Worm (Caenorhabditis elegans): Measurements from ENCODE around the gene F09E5.3.

F09E5.3 gene

ce11 chrII:5420947-5421614, 47.3 kb downstream of the F09E5.3 start, which contains the start of gene tofu-6:
tofu-6 (plus strand) TSS chrII:5421248.
- no peak for TF ChIP-seq pros-1 (tag; optimal IDR thresholded peaks at IDR 0.05)
- TF ChIP-seq unc-55 (GFP tag; optimal IDR thresholded peaks at IDR 0.05): no peak
- no peak for TF ChIP-seq tbx-7 (tag; optimal IDR thresholded peaks at IDR 0.05)
- no peak for TF ChIP-seq ceh-14 (tag; optimal IDR thresholded peaks at IDR 0.05)
- no peak for TF ChIP-seq elt-2 (tag; optimal IDR thresholded peaks at IDR 0.05)
- no peak for TF ChIP-seq ceh-24 (tag; optimal IDR thresholded peaks at IDR 0.05)
- no peak for TF ChIP-seq sdc-2 (tag; optimal IDR thresholded peaks at IDR 0.05)
- TF ChIP-seq lin-11 (tag; optimal IDR thresholded peaks at IDR 0.05): no peak
- no peak for TF ChIP-seq ceh-22 (tag; optimal IDR thresholded peaks at IDR 0.05)

- TF ChIP-seq ceh-31 (tag; optimal IDR thresholded peaks at IDR 0.05): no peak
- no peak for TF ChIP-seq madf-2 (tag; optimal IDR thresholded peaks at IDR 0.05)
- TF ChIP-seq unc-86 (tag; optimal IDR thresholded peaks at IDR 0.05): no peak
- TF ChIP-seq dmd-4 (tag; optimal IDR thresholded peaks at IDR 0.05; ENCODE audit: borderline replicate concordance): no peak
- no peak for TF ChIP-seq nfya-1 (tag; optimal IDR thresholded peaks at IDR 0.05)
- TF ChIP-seq pha-4 (tag; optimal IDR thresholded peaks at IDR 0.05): no peak
- no peak for TF ChIP-seq unc-55 (GFP tag; optimal IDR thresholded peaks at IDR 0.05)
- no peak for TF ChIP-seq ceh-34 (tag; optimal IDR thresholded peaks at IDR 0.05)
- TF ChIP-seq pqm-1 (tag; optimal IDR thresholded peaks at IDR 0.05): no peak
- TF ChIP-seq ceh-18 (tag; optimal IDR thresholded peaks at IDR 0.05): no peak
- TF ChIP-seq ceh-19 (GFP tag; optimal IDR thresholded peaks at IDR 0.05): no peak
- TF ChIP-seq T23F11.4 (GFP tag; optimal IDR thresholded peaks at IDR 0.05): no peak
- no peak for TF ChIP-seq tbx-7 (tag; optimal IDR thresholded peaks at IDR 0.05)
Measured at ce11 chrII:5423832-5424231, 50.0 kb downstream of the F09E5.3 start, which contains the start of gene F07F6.7. F07F6.7 (minus strand) TSS chrII:5423858.

Data from whole organism, late embryonic.